Worm (Caenorhabditis elegans) whole organism, young adult: ENCODE measurements around the gene F59B1.2.

ENCODE experiments used
- akir-1 ChIP-seq: fragments of 200-800 bp; sonication (Bioruptor generic); optimal IDR thresholded peaks from 2 replicates; lab custom pipeline; 2018; ENCODE audit warnings: mild to moderate bottlenecking, missing genetic modification characterization, moderate library complexity, missing compliant biosample characterization
- attf-6 ChIP-seq: fragments of 200-800 bp; sonication (Bioruptor generic); IDR thresholded peaks from 2 replicates; pipeline ENCODE4 v1.3.6; 2022; ENCODE audit warnings: missing genetic modification reagents, missing genetic modification characterization, missing compliant biosample characterization
- ceh-40 ChIP-seq: fragments of 200-800 bp; sonication (Bioruptor generic); IDR thresholded peaks from 2 replicates; pipeline ENCODE4 v1.3.6; 2022; ENCODE audit warnings: missing genetic modification characterization, missing compliant biosample characterization
- egl-44 ChIP-seq: fragments of 200-800 bp; sonication (Bioruptor generic); IDR thresholded peaks from 2 replicates; pipeline ENCODE4 v1.3.6; 2022; ENCODE audit warnings: missing genetic modification reagents, missing genetic modification characterization, missing compliant biosample characterization
- lin-35 ChIP-seq, 3 experiments: fragments of 150-350 bp in 2 of 3; sonication (generic microtip) in 1 of 3; optimal IDR thresholded peaks; 2 replicates each; lab custom pipeline; 2014 to 2018; ENCODE audit warnings: missing biosample characterization in 3 of 3, missing genetic modification characterization in 3 of 3, missing genetic modification reagents in 3 of 3
- nhr-90 ChIP-seq: sonication (generic microtip); optimal IDR thresholded peaks from 2 replicates; lab custom pipeline; 2016; ENCODE audit warnings: missing genotype, mild to moderate bottlenecking, missing genetic modification characterization, missing compliant biosample characterization

ce11 chrV:3634293-3635016 is 1.3 kb downstream of the F59B1.2 start:
- TF ChIP-seq akir-1 (GFP tag; lab: Kevin White, UChicago) (no peak), egl-44 (GFP tag; lab: Robert Waterston, UW) (peak; percentile 57; the same call in 1 of the 2 replicates), attf-6 (GFP tag; lab: Robert Waterston, UW) (no peak), nhr-90 (tag; lab: Kevin White, UChicago) (peak; percentile 87), lin-35 (GFP tag; optimal IDR thresholded peaks at IDR 0.05; lab: Kevin White, UChicago) (no peak), ceh-40 (GFP tag; lab: Robert Waterston, UW) (no peak)
